Fruit fly (Drosophila melanogaster) whole organism, prepupa: ENCODE data around the gene boil.

Source experiments
- Blimp-1 ChIP-seq: fragments of 200-800 bp; sonication (Bioruptor generic); optimal IDR thresholded peaks from 3 replicates; lab custom pipeline; 2017; ENCODE audit warnings: missing biosample characterization, missing genetic modification characterization, mild to moderate bottlenecking, moderate library complexity, missing genetic modification reagents
- CG10631 ChIP-seq: fragments of 200-800 bp; sonication (Bioruptor generic); optimal IDR thresholded peaks from 2 replicates; lab custom pipeline; 2016; ENCODE audit warnings: missing biosample characterization, missing genetic modification characterization
- CG10669 ChIP-seq: fragments of 200-800 bp; sonication (Bioruptor generic); optimal IDR thresholded peaks from 3 replicates; lab custom pipeline; 2018; ENCODE audit warnings: missing biosample characterization, mild to moderate bottlenecking, missing genetic modification characterization, moderate library complexity
- CG11294 ChIP-seq: fragments of 200-800 bp; sonication (Bioruptor generic); IDR thresholded peaks from 2 replicates; pipeline ENCODE4 v1.3.6; 2022; ENCODE audit warnings: missing biosample characterization, missing genetic modification characterization
- CG11902 ChIP-seq: fragments of 200-800 bp; sonication (Bioruptor generic); optimal IDR thresholded peaks from 3 replicates; lab custom pipeline; 2016; ENCODE audit warnings: missing biosample characterization, missing genetic modification characterization
- CG1621 ChIP-seq: fragments of 200-800 bp; sonication (Bioruptor generic); optimal IDR thresholded peaks from 3 replicates; lab custom pipeline; 2018; ENCODE audit warnings: missing biosample characterization, mild to moderate bottlenecking, missing genetic modification characterization
- CG16779 ChIP-seq: fragments of 200-800 bp; sonication (Bioruptor generic); optimal IDR thresholded peaks from 3 replicates; lab custom pipeline; 2017; ENCODE audit warnings: missing biosample characterization, mild to moderate bottlenecking, missing genetic modification characterization
- CG3032 ChIP-seq: fragments of 200-800 bp; optimal IDR thresholded peaks from 2 replicates; lab custom pipeline; 2019; ENCODE audit warnings: missing biosample characterization, mild to moderate bottlenecking, missing genetic modification characterization, moderate library complexity
- CG31627 ChIP-seq: fragments of 200-800 bp; sonication (Bioruptor generic); optimal IDR thresholded peaks from 3 replicates; lab custom pipeline; 2016; ENCODE audit warnings: missing biosample characterization, missing genetic modification characterization
- CG32006 ChIP-seq: fragments of 200-800 bp; sonication (Bioruptor generic); optimal IDR thresholded peaks from 3 replicates; lab custom pipeline; 2017; ENCODE audit warnings: missing biosample characterization, mild to moderate bottlenecking, missing genetic modification characterization
- CG3919 ChIP-seq: fragments of 200-800 bp; sonication (Bioruptor generic); optimal IDR thresholded peaks from 3 replicates; lab custom pipeline; 2016; ENCODE audit warnings: missing biosample characterization, missing genetic modification characterization
- CG6163 ChIP-seq: fragments of 200-800 bp; sonication (Bioruptor generic); IDR thresholded peaks from 3 replicates; pipeline ENCODE4 v1.3.6; 2022; ENCODE audit warnings: missing biosample characterization, missing genetic modification characterization
- CG6276 ChIP-seq: fragments of 200-800 bp; sonication (Bioruptor generic); optimal IDR thresholded peaks from 2 replicates; lab custom pipeline; 2017; ENCODE audit warnings: missing biosample characterization, mild to moderate bottlenecking, missing genetic modification characterization
- CG6792 ChIP-seq: fragments of 200-800 bp; sonication (Bioruptor generic); optimal IDR thresholded peaks from 3 replicates; lab custom pipeline; 2016; ENCODE audit warnings: missing biosample characterization, missing genetic modification characterization
- CG6808 ChIP-seq: fragments of 200-800 bp; sonication (Bioruptor generic); optimal IDR thresholded peaks from 3 replicates; lab custom pipeline; 2017; ENCODE audit warnings: missing biosample characterization, missing genetic modification characterization, mild to moderate bottlenecking, moderate library complexity, missing genetic modification reagents
- CG6854 ChIP-seq: fragments of 200-800 bp; sonication (Bioruptor generic); optimal IDR thresholded peaks from 2 replicates; lab custom pipeline; 2017; ENCODE audit warnings: missing biosample characterization, mild to moderate bottlenecking, missing genetic modification characterization
- CG7368 ChIP-seq: fragments of 200-800 bp; sonication (Bioruptor generic); optimal IDR thresholded peaks from 3 replicates; lab custom pipeline; 2016; ENCODE audit warnings: missing biosample characterization, missing genetic modification characterization
- CG8119 ChIP-seq: fragments of 200-800 bp; sonication (Bioruptor generic); IDR thresholded peaks from 3 replicates; pipeline ENCODE4 v1.3.6; 2022; ENCODE audit warnings: missing biosample characterization, missing genetic modification characterization
- CG8319 ChIP-seq: fragments of 200-800 bp; sonication (Bioruptor generic); optimal IDR thresholded peaks from 3 replicates; lab custom pipeline; 2016; ENCODE audit warnings: missing biosample characterization, missing genetic modification characterization
- CG8632 ChIP-seq: fragments of 200-800 bp; sonication (Bioruptor generic); optimal IDR thresholded peaks from 3 replicates; lab custom pipeline; 2016; ENCODE audit warnings: missing biosample characterization, missing genetic modification characterization
- CG9139 ChIP-seq: fragments of 200-800 bp; sonication (Bioruptor generic); optimal IDR thresholded peaks from 3 replicates; lab custom pipeline; 2017; ENCODE audit warnings: missing biosample characterization, mild to moderate bottlenecking, missing genetic modification characterization
- Eip75B ChIP-seq: fragments of 200-800 bp; sonication (Bioruptor generic); optimal IDR thresholded peaks from 3 replicates; lab custom pipeline; 2016; ENCODE audit warnings: missing biosample characterization, missing genetic modification characterization
- Eip78C ChIP-seq: fragments of 200-800 bp; sonication (Bioruptor generic); peaks from one replicate; lab custom pipeline; 2016; ENCODE audit warnings: missing biosample characterization, missing genetic modification characterization
- Eip93F ChIP-seq: fragments of 200-800 bp; sonication (Bioruptor generic); optimal IDR thresholded peaks from 2 replicates; lab custom pipeline; 2016; ENCODE audit warnings: missing biosample characterization, mild to moderate bottlenecking, missing genetic modification characterization
- Ets21C ChIP-seq: fragments of 200-800 bp; sonication (Bioruptor generic); optimal IDR thresholded peaks from 3 replicates; lab custom pipeline; 2016; ENCODE audit warnings: missing biosample characterization, missing genetic modification characterization
- Ets96B ChIP-seq: fragments of 200-800 bp; optimal IDR thresholded peaks from 2 replicates; lab custom pipeline; 2019; ENCODE audit warnings: missing biosample characterization, mild to moderate bottlenecking, missing genetic modification characterization, moderate library complexity
- Gug ChIP-seq: fragments of 200-800 bp; sonication (Bioruptor generic); IDR thresholded peaks from 2 replicates; pipeline ENCODE4 v1.3.6; 2022; ENCODE audit warnings: missing biosample characterization, missing genetic modification characterization
- Hr39 ChIP-seq: fragments of 200-800 bp; sonication (Bioruptor generic); optimal IDR thresholded peaks from 2 replicates; lab custom pipeline; 2016; ENCODE audit warnings: missing biosample characterization, missing genetic modification characterization
- Hr4 ChIP-seq: fragments of 200-800 bp; sonication (Bioruptor generic); optimal IDR thresholded peaks from 3 replicates; lab custom pipeline; 2016; ENCODE audit warnings: missing biosample characterization, missing genetic modification characterization
- Lpt ChIP-seq: fragments of 200-800 bp; sonication (Bioruptor generic); optimal IDR thresholded peaks from 3 replicates; lab custom pipeline; 2016; ENCODE audit warnings: missing biosample characterization, missing genetic modification characterization
- Met ChIP-seq: fragments of 200-800 bp; sonication (Bioruptor generic); optimal IDR thresholded peaks from 3 replicates; lab custom pipeline; 2016; ENCODE audit warnings: missing biosample characterization, missing genetic modification characterization
- OdsH ChIP-seq: fragments of 200-800 bp; sonication (Bioruptor generic); optimal IDR thresholded peaks from 3 replicates; lab custom pipeline; 2016; ENCODE audit warnings: missing biosample characterization, missing genetic modification characterization
- Sox102F ChIP-seq: fragments of 200-800 bp; sonication (Bioruptor generic); optimal IDR thresholded peaks from 2 replicates; lab custom pipeline; 2016; ENCODE audit warnings: missing biosample characterization, mild to moderate bottlenecking, missing genetic modification characterization
- Sox14 ChIP-seq: fragments of 200-800 bp; sonication (Bioruptor generic); optimal IDR thresholded peaks from 3 replicates; lab custom pipeline; 2016; ENCODE audit warnings: missing biosample characterization, missing genetic modification characterization
- Sox15 ChIP-seq: fragments of 200-800 bp; sonication (Bioruptor generic); optimal IDR thresholded peaks from 3 replicates; lab custom pipeline; 2016; ENCODE audit warnings: missing biosample characterization, missing genetic modification characterization
- achi ChIP-seq: fragments of 200-800 bp; sonication (Bioruptor generic); optimal IDR thresholded peaks from 3 replicates; lab custom pipeline; 2016; ENCODE audit warnings: missing biosample characterization, missing genetic modification characterization
- acj6 ChIP-seq: fragments of 200-800 bp; sonication (Bioruptor generic); optimal IDR thresholded peaks from 3 replicates; lab custom pipeline; 2016; ENCODE audit warnings: missing biosample characterization, missing genetic modification characterization
- dac ChIP-seq: fragments of 200-800 bp; sonication (Bioruptor generic); optimal IDR thresholded peaks from 2 replicates; lab custom pipeline; 2017; ENCODE audit warnings: missing biosample characterization, mild to moderate bottlenecking, missing genetic modification characterization
- dsx ChIP-seq: fragments of 200-800 bp; optimal IDR thresholded peaks from 3 replicates; lab custom pipeline; 2019; ENCODE audit warnings: missing biosample characterization, mild to moderate bottlenecking, missing genetic modification characterization, moderate library complexity; ENCODE audit not compliant: poor library complexity, severe bottlenecking
- eg ChIP-seq: fragments of 200-800 bp; sonication (Bioruptor generic); IDR thresholded peaks from 3 replicates; pipeline ENCODE4 v1.3.6; 2022; ENCODE audit warnings: missing biosample characterization, missing genetic modification characterization
- esn ChIP-seq: fragments of 200-800 bp; sonication (Bioruptor generic); optimal IDR thresholded peaks from 2 replicates; lab custom pipeline; 2016; ENCODE audit warnings: missing biosample characterization, mild to moderate bottlenecking, missing genetic modification characterization, moderate library complexity
- fd59A ChIP-seq: fragments of 200-800 bp; sonication (Bioruptor generic); optimal IDR thresholded peaks from 2 replicates; lab custom pipeline; 2017; ENCODE audit warnings: missing biosample characterization, mild to moderate bottlenecking, missing genetic modification characterization, missing genetic modification reagents
- fkh ChIP-seq: fragments of 200-800 bp; sonication (Bioruptor generic); optimal IDR thresholded peaks from 3 replicates; lab custom pipeline; 2017; ENCODE audit warnings: missing biosample characterization, mild to moderate bottlenecking, missing genetic modification characterization, moderate library complexity
- lz ChIP-seq: fragments of 200-800 bp; sonication (Bioruptor generic); optimal IDR thresholded peaks from 3 replicates; lab custom pipeline; 2016; ENCODE audit warnings: missing biosample characterization, missing genetic modification characterization
- net ChIP-seq: fragments of 200-800 bp; sonication (Bioruptor generic); optimal IDR thresholded peaks from 3 replicates; lab custom pipeline; 2016; ENCODE audit warnings: missing biosample characterization, missing genetic modification characterization
- pdm3 ChIP-seq: fragments of 200-800 bp; sonication (Bioruptor generic); optimal IDR thresholded peaks from 3 replicates; lab custom pipeline; 2016; ENCODE audit warnings: missing biosample characterization, missing genetic modification characterization
- salr ChIP-seq, 2 experiments: fragments of 200-800 bp; sonication (Bioruptor generic); optimal IDR thresholded peaks; 3 replicates each; lab custom pipeline; 2016 to 2018; ENCODE audit warnings: missing biosample characterization in 2 of 2, missing genetic modification characterization in 2 of 2, mild to moderate bottlenecking in 1 of 2
- spab ChIP-seq: fragments of 200-800 bp; sonication (Bioruptor generic); optimal IDR thresholded peaks from 2 replicates; lab custom pipeline; 2017; ENCODE audit warnings: missing biosample characterization, mild to moderate bottlenecking, missing genetic modification characterization, missing genetic modification reagents
- ss ChIP-seq, 2 experiments: fragments of 200-800 bp; sonication (Bioruptor generic); optimal IDR thresholded peaks; 2 replicates in 1 of 2; 3 replicates in 1 of 2; lab custom pipeline; 2017 to 2018; ENCODE audit warnings: mild to moderate bottlenecking in 2 of 2, missing biosample characterization in 2 of 2, missing genetic modification characterization in 2 of 2, moderate library complexity in 1 of 2
- svp ChIP-seq: fragments of 200-800 bp; sonication (Bioruptor generic); peaks from one replicate; lab custom pipeline; 2016; ENCODE audit warnings: missing biosample characterization, missing genetic modification characterization
- topi ChIP-seq: fragments of 200-800 bp; sonication (Bioruptor generic); optimal IDR thresholded peaks from 3 replicates; lab custom pipeline; 2016; ENCODE audit warnings: missing biosample characterization, missing genetic modification characterization
- vri ChIP-seq: fragments of 200-800 bp; sonication (Bioruptor generic); optimal IDR thresholded peaks from 3 replicates; lab custom pipeline; 2016; ENCODE audit warnings: missing biosample characterization, mild to moderate bottlenecking, missing genetic modification characterization

The boil gene

DNA sequence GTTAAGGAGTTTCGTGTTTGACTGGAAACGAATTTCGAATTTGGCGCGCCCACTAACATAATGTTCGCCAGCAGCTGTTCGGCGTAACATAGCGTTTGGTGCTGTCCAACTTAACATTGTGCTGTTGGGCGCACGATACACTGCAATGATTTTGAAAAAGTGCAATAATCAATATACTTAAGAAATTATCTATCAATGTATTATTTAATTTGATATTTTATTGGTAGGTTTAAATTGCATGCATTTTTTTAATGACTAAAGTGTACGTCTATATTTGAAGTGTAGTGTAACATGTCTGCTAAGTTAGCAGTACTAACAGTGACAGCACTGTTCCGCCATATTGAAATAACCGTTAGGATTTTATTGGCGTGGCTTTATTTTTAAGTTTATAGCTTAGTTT lies 31.1 kb downstream of the boil start, which contains the start of gene CG6927:
TSS of gene CG6927 (plus strand) at position 328 of the 400 bp plus-strand sequence.
- TF ChIP-seq CG8119 (GFP tag; lab: Robert Waterston, UW) (peak; percentile 86), Eip78C (GFP tag; lab: Kevin White, UChicago) (peak; percentile 87), Hr39 (peak; percentile 27), lz (GFP tag; lab: Kevin White, UChicago) (peak; percentile 66), ss (GFP tag; optimal IDR thresholded peaks at IDR 0.05; lab: Kevin White, UChicago) (peak in 1 of 2 experiments; percentile 28), esn (GFP tag; lab: Kevin White, UChicago) (peak; percentile 63), Eip93F (GFP tag; lab: Kevin White, UChicago) (peak; percentile 54), CG8632 (GFP tag; lab: Kevin White, UChicago) (peak; percentile 65), CG6792 (GFP tag; lab: Kevin White, UChicago) (peak; percentile 71), Met (peak; percentile 67), CG11902 (GFP tag; lab: Kevin White, UChicago) (peak; percentile 27), Blimp-1 (peak; percentile 35), Hr4 (GFP tag; lab: Kevin White, UChicago) (peak; percentile 92), CG8319 (GFP tag; lab: Kevin White, UChicago) (no peak), pdm3 (GFP tag; lab: Kevin White, UChicago) (peak; percentile 54), CG7368 (GFP tag; lab: Kevin White, UChicago) (peak; percentile 57), Sox15 (GFP tag; lab: Kevin White, UChicago) (peak; percentile 44), CG31627 (GFP tag; lab: Kevin White, UChicago) (peak; percentile 48), OdsH (GFP tag; lab: Kevin White, UChicago) (peak; percentile 76), CG3032 (tag; lab: Kevin White, UChicago) (peak; percentile 89), fd59A (GFP tag; lab: Kevin White, UChicago) (peak; percentile 44), CG1621 (peak; percentile 43), eg (peak; percentile 97), Ets96B (peak; percentile 72), CG3919 (GFP tag; lab: Kevin White, UChicago) (peak; percentile 69), net (GFP tag; lab: Kevin White, UChicago) (peak; percentile 43), Sox14 (peak; percentile 57), Eip75B (peak; percentile 83), Sox102F (GFP tag; lab: Kevin White, UChicago) (peak; percentile 16), vri (GFP tag; lab: Kevin White, UChicago) (no peak), CG11294 (GFP tag; lab: Robert Waterston, UW) (peak; percentile 87), achi (GFP tag; lab: Kevin White, UChicago) (peak; percentile 72), spab (peak; percentile 47), CG10631 (GFP tag; lab: Kevin White, UChicago) (peak; percentile 80), svp (peak; percentile 82), dsx (peak; percentile 70), CG6854 (GFP tag; lab: Kevin White, UChicago) (no peak), Ets21C (GFP tag; lab: Kevin White, UChicago) (no peak), CG9139 (GFP tag; lab: Kevin White, UChicago) (no peak), topi (GFP tag; lab: Kevin White, UChicago) (peak; percentile 39), CG16779 (peak; percentile 74), salr (GFP tag; optimal IDR thresholded peaks at IDR 0.05; lab: Kevin White, UChicago) (peak; percentile 34 to 53), CG6808 (peak; percentile 16), fkh (GFP tag; lab: Kevin White, UChicago) (no peak), CG6163 (peak; percentile 97), CG6276 (GFP tag; lab: Kevin White, UChicago) (peak; percentile 28), acj6 (GFP tag; lab: Kevin White, UChicago) (peak; percentile 73), Gug (GFP tag; lab: Robert Waterston, UW) (peak; percentile 89), Lpt (GFP tag; lab: Kevin White, UChicago) (peak; percentile 59), CG32006 (GFP tag; lab: Kevin White, UChicago) (peak; percentile 82), CG10669 (GFP tag; lab: Kevin White, UChicago) (peak; percentile 72), dac (GFP tag; lab: Kevin White, UChicago) (peak; percentile 19)
